Fruit fly (Drosophila melanogaster) S2 (cell line): Measurements from ENCODE around the gene Hex-A.

Experiments
- CG8478 ChIP-seq: fragments of >200 bp; optimal IDR thresholded peaks from 2 replicates; lab custom pipeline; 2018
- CTCF ChIP-seq, 2 experiments: fragments of >200 bp; optimal IDR thresholded peaks; 2 replicates each; lab custom pipeline; 2018

dm6 chrX:9586038-9586437 lies 563 bp downstream of the Hex-A start:
- TF ChIP-seq CG8478 (lab: Kevin White, UChicago) = no peak
- TF ChIP-seq CTCF (optimal IDR thresholded peaks at IDR 0.05; lab: Kevin White, UChicago) = no peak
